Fruit fly (Drosophila melanogaster) whole organism, embryonic: ENCODE data around the gene Patj.

Experiments used
- Aef1 ChIP-seq: fragments of 200-800 bp; sonication (Bioruptor generic); IDR thresholded peaks from 3 replicates; pipeline ENCODE4 v1.3.6; 2022; ENCODE audit warnings: missing biosample characterization, missing genetic modification characterization
- B-H1 ChIP-seq: fragments of 200-800 bp; sonication (Bioruptor generic); IDR thresholded peaks from 3 replicates; pipeline ENCODE4 v1.3.6; 2022; ENCODE audit warnings: missing biosample characterization, missing genetic modification characterization
- CG10274 ChIP-seq: fragments of 200-800 bp; sonication (Bioruptor generic); optimal IDR thresholded peaks from 3 replicates; lab custom pipeline; 2017; ENCODE audit warnings: missing biosample characterization, mild to moderate bottlenecking, missing genetic modification characterization
- CG11695 ChIP-seq: fragments of 200-800 bp; sonication (Bioruptor generic); IDR thresholded peaks from 3 replicates; pipeline ENCODE4 v1.3.6; 2022; ENCODE audit warnings: missing biosample characterization, missing genetic modification characterization
- CG12299 ChIP-seq: fragments of 200-800 bp; sonication (Bioruptor generic); optimal IDR thresholded peaks from 2 replicates; lab custom pipeline; 2018; ENCODE audit warnings: missing biosample characterization, mild to moderate bottlenecking, missing genetic modification characterization
- CG12769 ChIP-seq: fragments of 200-800 bp; sonication (Bioruptor generic); optimal IDR thresholded peaks from 2 replicates; lab custom pipeline; 2019; ENCODE audit warnings: missing biosample characterization, mild to moderate bottlenecking, missing genetic modification characterization, moderate library complexity
- CG14860 ChIP-seq: fragments of 200-800 bp; sonication (Bioruptor generic); IDR thresholded peaks from 3 replicates; pipeline ENCODE4 v1.3.6; 2022; ENCODE audit warnings: missing biosample characterization, missing genetic modification characterization; ENCODE audit not compliant: partially characterized antibody
- CG15514 ChIP-seq: fragments of 200-800 bp; sonication (Bioruptor generic); optimal IDR thresholded peaks from 3 replicates; lab custom pipeline; 2017; ENCODE audit warnings: missing biosample characterization, missing genetic modification characterization, mild to moderate bottlenecking, moderate library complexity, missing genetic modification reagents
- CG2116 ChIP-seq: fragments of 200-800 bp; sonication (Bioruptor generic); optimal IDR thresholded peaks from 3 replicates; lab custom pipeline; 2018; ENCODE audit warnings: missing biosample characterization, mild to moderate bottlenecking, missing genetic modification characterization
- CG30431 ChIP-seq: fragments of 200-800 bp; sonication (Bioruptor generic); optimal IDR thresholded peaks from 2 replicates; lab custom pipeline; 2017; ENCODE audit warnings: missing biosample characterization, missing genetic modification characterization
- CG31224 ChIP-seq: fragments of 200-800 bp; sonication (Bioruptor generic); IDR thresholded peaks from 2 replicates; pipeline ENCODE4 v1.3.6; 2022; ENCODE audit warnings: missing biosample characterization, missing genetic modification characterization
- CG34224 ChIP-seq: fragments of 200-800 bp; sonication (Bioruptor generic); IDR thresholded peaks from 3 replicates; pipeline ENCODE4 v1.3.6; 2022; ENCODE audit warnings: missing biosample characterization, missing genetic modification characterization; ENCODE audit not compliant: partially characterized antibody
- CG4282 ChIP-seq: fragments of 200-800 bp; sonication (Bioruptor generic); optimal IDR thresholded peaks from 2 replicates; lab custom pipeline; 2016; ENCODE audit warnings: missing biosample characterization, missing genetic modification characterization
- CG4328 ChIP-seq: fragments of 200-800 bp; sonication (Bioruptor generic); optimal IDR thresholded peaks from 3 replicates; lab custom pipeline; 2017; ENCODE audit warnings: missing biosample characterization, missing genetic modification reagents, missing genetic modification characterization
- CG4730 ChIP-seq: fragments of 200-800 bp; sonication (Bioruptor generic); IDR thresholded peaks from 2 replicates; pipeline ENCODE4 v1.3.6; 2022; ENCODE audit warnings: missing biosample characterization, missing genetic modification characterization
- CG4820 ChIP-seq: fragments of 200-800 bp; sonication (Bioruptor generic); optimal IDR thresholded peaks from 3 replicates; lab custom pipeline; 2016; ENCODE audit warnings: missing biosample characterization, missing genetic modification characterization
- CG5180 ChIP-seq: fragments of 200-800 bp; sonication (Bioruptor generic); optimal IDR thresholded peaks from 3 replicates; lab custom pipeline; 2017; ENCODE audit warnings: missing biosample characterization, missing genetic modification characterization, mild to moderate bottlenecking, moderate library complexity, missing genetic modification reagents
- CG7372 ChIP-seq: fragments of 200-800 bp; sonication (Bioruptor generic); IDR thresholded peaks from 2 replicates; pipeline ENCODE4 v1.3.6; 2022; ENCODE audit warnings: missing biosample characterization, missing genetic modification characterization
- CG7987 ChIP-seq: fragments of 200-800 bp; sonication (Bioruptor generic); optimal IDR thresholded peaks from 2 replicates; lab custom pipeline; 2018; ENCODE audit warnings: missing biosample characterization, mild to moderate bottlenecking, missing genetic modification characterization, moderate library complexity
- Deaf1 ChIP-seq: fragments of 200-800 bp; optimal IDR thresholded peaks from 3 replicates; lab custom pipeline; 2019; ENCODE audit warnings: missing biosample characterization, mild to moderate bottlenecking, missing genetic modification characterization, moderate library complexity
- Doc2 ChIP-seq: fragments of 200-800 bp; sonication (Bioruptor generic); IDR thresholded peaks from 2 replicates; pipeline ENCODE4 v1.3.6; 2022; ENCODE audit warnings: missing biosample characterization, missing genetic modification characterization
- E2f2 ChIP-seq: fragments of 200-800 bp; sonication (Bioruptor generic); IDR thresholded peaks from 2 replicates; pipeline ENCODE4 v1.3.6; 2022; ENCODE audit warnings: missing biosample characterization, missing genetic modification characterization
- Fer1 ChIP-seq: fragments of 200-800 bp; sonication (Bioruptor generic); optimal IDR thresholded peaks from 2 replicates; lab custom pipeline; 2017; ENCODE audit warnings: missing biosample characterization, mild to moderate bottlenecking, missing genetic modification characterization
- Gug ChIP-seq: fragments of 200-800 bp; sonication (Bioruptor generic); IDR thresholded peaks from 4 replicates; pipeline ENCODE4 v1.3.6; 2022; ENCODE audit warnings: missing biosample characterization, missing genetic modification characterization
- Mrtf ChIP-seq: fragments of 200-800 bp; sonication (Bioruptor generic); IDR thresholded peaks from 3 replicates; pipeline ENCODE4 v1.3.6; 2022; ENCODE audit warnings: missing biosample characterization, missing genetic modification characterization
- Myb ChIP-seq: fragments of 200-800 bp; sonication (Bioruptor generic); optimal IDR thresholded peaks from 2 replicates; lab custom pipeline; 2016; ENCODE audit warnings: missing biosample characterization, missing genetic modification characterization
- Sox100B ChIP-seq: fragments of 200-800 bp; sonication (Bioruptor generic); optimal IDR thresholded peaks from 3 replicates; lab custom pipeline; 2018; ENCODE audit warnings: missing biosample characterization, mild to moderate bottlenecking, missing genetic modification characterization
- Usf ChIP-seq: fragments of 200-800 bp; sonication (Bioruptor generic); optimal IDR thresholded peaks from 2 replicates; lab custom pipeline; 2017; ENCODE audit warnings: missing genotype, missing biosample characterization, missing genetic modification characterization
- Vsx1 ChIP-seq: fragments of 200-800 bp; sonication (Bioruptor generic); optimal IDR thresholded peaks from 2 replicates; lab custom pipeline; 2017; ENCODE audit warnings: missing biosample characterization, mild to moderate bottlenecking, missing genetic modification characterization, missing genetic modification reagents
- amos ChIP-seq: fragments of 200-800 bp; sonication (Bioruptor generic); IDR thresholded peaks from 2 replicates; pipeline ENCODE4 v1.3.6; 2022; ENCODE audit warnings: missing biosample characterization, missing genetic modification characterization; ENCODE audit not compliant: partially characterized antibody
- ash1 ChIP-seq: fragments of 200-800 bp; sonication (Bioruptor generic); optimal IDR thresholded peaks from 2 replicates; lab custom pipeline; 2018; ENCODE audit warnings: missing biosample characterization, mild to moderate bottlenecking, missing genetic modification characterization
- bab2 ChIP-seq: fragments of 200-800 bp; sonication (Bioruptor generic); optimal IDR thresholded peaks from 2 replicates; lab custom pipeline; 2016; ENCODE audit warnings: missing biosample characterization, missing genetic modification characterization
- caup ChIP-seq: fragments of 200-800 bp; sonication (Bioruptor generic); optimal IDR thresholded peaks from 3 replicates; lab custom pipeline; 2017; ENCODE audit warnings: missing biosample characterization, mild to moderate bottlenecking, missing genetic modification characterization, moderate library complexity; ENCODE audit not compliant: severe bottlenecking
- fd3F ChIP-seq: fragments of 200-800 bp; sonication (Bioruptor generic); optimal IDR thresholded peaks from 2 replicates; lab custom pipeline; 2018; ENCODE audit warnings: missing biosample characterization, mild to moderate bottlenecking, missing genetic modification characterization, moderate library complexity
- fu2 ChIP-seq: fragments of 200-800 bp; sonication (Bioruptor generic); optimal IDR thresholded peaks from 2 replicates; lab custom pipeline; 2016; ENCODE audit warnings: missing biosample characterization, missing genetic modification characterization
- gce ChIP-seq: fragments of 200-800 bp; sonication (Bioruptor generic); IDR thresholded peaks from 3 replicates; pipeline ENCODE4 v1.3.6; 2022; ENCODE audit warnings: missing biosample characterization, missing genetic modification characterization
- gem ChIP-seq: fragments of 200-800 bp; sonication (Bioruptor generic); optimal IDR thresholded peaks from 2 replicates; lab custom pipeline; 2019; ENCODE audit warnings: missing biosample characterization, mild to moderate bottlenecking, missing genetic modification characterization, moderate library complexity
- hkb ChIP-seq, 2 experiments: fragments of 200-800 bp in 1 of 2; fragments of >200 bp in 1 of 2; sonication (Bioruptor generic) in 1 of 2; IDR thresholded peaks in 1 of 2; optimal IDR thresholded peaks in 1 of 2; 2 replicates each; pipeline versions ENCODE4 v1.3.6 to Lab custom; 2017 to 2022; ENCODE audit warnings: missing biosample characterization in 1 of 2, missing genetic modification characterization in 1 of 2
- lola ChIP-seq, 3 experiments: fragments of >200 bp in 2 of 3; fragments of 200-800 bp in 1 of 3; sonication (Bioruptor generic) in 1 of 3; optimal IDR thresholded peaks; 2 replicates each; lab custom pipeline; 2017 to 2019; ENCODE audit warnings: missing biosample characterization in 3 of 3, missing genetic modification characterization in 3 of 3, mild to moderate bottlenecking in 1 of 3, moderate library complexity in 1 of 3
- nau ChIP-seq: fragments of 200-800 bp; sonication (Bioruptor generic); optimal IDR thresholded peaks from 3 replicates; lab custom pipeline; 2017; ENCODE audit warnings: missing biosample characterization, mild to moderate bottlenecking, missing genetic modification characterization, missing genetic modification reagents
- nom ChIP-seq: fragments of 200-800 bp; sonication (Bioruptor generic); optimal IDR thresholded peaks from 2 replicates; lab custom pipeline; 2017; ENCODE audit warnings: missing biosample characterization, missing genetic modification characterization, mild to moderate bottlenecking, moderate library complexity, missing genetic modification reagents
- org-1 ChIP-seq: fragments of 200-800 bp; sonication (Bioruptor generic); optimal IDR thresholded peaks from 2 replicates; lab custom pipeline; 2017; ENCODE audit warnings: missing biosample characterization, missing genetic modification characterization
- psq ChIP-seq: fragments of 200-800 bp; sonication (Bioruptor generic); optimal IDR thresholded peaks from 2 replicates; lab custom pipeline; 2017; ENCODE audit warnings: missing biosample characterization, missing genetic modification characterization
- pum ChIP-seq: fragments of 200-800 bp; sonication (Bioruptor generic); optimal IDR thresholded peaks from 2 replicates; lab custom pipeline; 2016; ENCODE audit warnings: missing biosample characterization, missing genetic modification characterization
- repo ChIP-seq: fragments of 200-800 bp; sonication (Bioruptor generic); optimal IDR thresholded peaks from 2 replicates; lab custom pipeline; 2016; ENCODE audit warnings: missing biosample characterization, missing genetic modification characterization
- run ChIP-seq: fragments of 200-800 bp; sonication (Bioruptor generic); optimal IDR thresholded peaks from 3 replicates; lab custom pipeline; 2018; ENCODE audit warnings: missing biosample characterization, mild to moderate bottlenecking, missing genetic modification characterization
- seq ChIP-seq: fragments of 200-800 bp; sonication (Bioruptor generic); IDR thresholded peaks from 2 replicates; pipeline ENCODE4 v1.3.6; 2022; ENCODE audit warnings: missing biosample characterization, missing genetic modification characterization
- ssp ChIP-seq: fragments of 200-800 bp; sonication (Bioruptor generic); IDR thresholded peaks from 2 replicates; pipeline ENCODE4 v1.3.6; 2022; ENCODE audit warnings: missing biosample characterization, missing genetic modification characterization
- toy ChIP-seq: fragments of 200-800 bp; sonication (Bioruptor generic); IDR thresholded peaks from 2 replicates; pipeline ENCODE4 v1.3.6; 2022; ENCODE audit warnings: missing biosample characterization, missing genetic modification characterization
- tup ChIP-seq: fragments of 200-800 bp; sonication (Bioruptor generic); optimal IDR thresholded peaks from 2 replicates; lab custom pipeline; 2016; ENCODE audit warnings: missing biosample characterization, mild to moderate bottlenecking, missing genetic modification characterization, moderate library complexity
- wek ChIP-seq: fragments of 200-800 bp; sonication (Bioruptor generic); optimal IDR thresholded peaks from 3 replicates; lab custom pipeline; 2018; ENCODE audit warnings: missing biosample characterization, mild to moderate bottlenecking, missing genetic modification characterization, moderate library complexity

Patj gene

dm6 chr3L:1798649-1799048 lies at the start of gene Patj (continued):
- TF ChIP-seq nau (GFP tag; lab: Kevin White, UChicago), result no peak
- TF ChIP-seq Deaf1 (tag; lab: Kevin White, UChicago), result no peak
- no peak for TF ChIP-seq bab2 (GFP tag; lab: Kevin White, UChicago)
- TF ChIP-seq Gug, result no peak
- no peak for TF ChIP-seq CG4820 (GFP tag; lab: Kevin White, UChicago)
- no peak for TF ChIP-seq Fer1 (GFP tag; lab: Kevin White, UChicago)
- TF ChIP-seq org-1 (GFP tag; lab: Kevin White, UChicago), result no peak
- no peak for TF ChIP-seq CG4730 (GFP tag; lab: Robert Waterston, UW)
- TF ChIP-seq run (tag; lab: Kevin White, UChicago), result no peak
- TF ChIP-seq gce (GFP tag; lab: Robert Waterston, UW), result no peak
- no peak for TF ChIP-seq fd3F (GFP tag; lab: Kevin White, UChicago)
- TF ChIP-seq amos (GFP tag; lab: Robert Waterston, UW), result peak; percentile 53; the same call in 1 of the 2 replicates
- TF ChIP-seq CG30431 (GFP tag; lab: Kevin White, UChicago), result no peak
- TF ChIP-seq Doc2, result no peak
- no peak for TF ChIP-seq hkb (optimal IDR thresholded peaks at IDR 0.05; lab: Kevin White, UChicago)
- TF ChIP-seq hkb (GFP tag; IDR thresholded peaks at IDR 0.05; lab: Robert Waterston, UW), result no peak
- TF ChIP-seq CG7372 (GFP tag; lab: Robert Waterston, UW), result no peak
- peak; percentile 40; the same call in 1 of the 3 replicates for TF ChIP-seq CG14860 (GFP tag; lab: Robert Waterston, UW)
- no peak for TF ChIP-seq CG11695 (GFP tag; lab: Robert Waterston, UW)
- no peak for TF ChIP-seq pum (GFP tag; lab: Kevin White, UChicago)
- TF ChIP-seq repo (GFP tag; lab: Kevin White, UChicago), result no peak
- peak; percentile 85 for TF ChIP-seq CG15514 (GFP tag; lab: Kevin White, UChicago)
- no peak for TF ChIP-seq seq (GFP tag; lab: Robert Waterston, UW)
- TF ChIP-seq Aef1 (GFP tag; lab: Robert Waterston, UW), result no peak
- TF ChIP-seq wek (GFP tag; lab: Kevin White, UChicago), result no peak
- TF ChIP-seq CG4282, result no peak
- TF ChIP-seq nom (GFP tag; lab: Kevin White, UChicago), result no peak
- TF ChIP-seq ash1 (GFP tag; lab: Kevin White, UChicago), result no peak
- no peak for TF ChIP-seq B-H1 (GFP tag; lab: Robert Waterston, UW)
- peak; percentile 67 for TF ChIP-seq CG2116
- no peak for TF ChIP-seq Mrtf (GFP tag; lab: Robert Waterston, UW)
- TF ChIP-seq CG7987 (GFP tag; lab: Kevin White, UChicago), result no peak
- no peak for TF ChIP-seq psq (GFP tag; lab: Kevin White, UChicago)
- peak; percentile 64; the same call in 2 of the 3 replicates for TF ChIP-seq CG34224 (GFP tag; lab: Robert Waterston, UW)
- no peak for TF ChIP-seq gem
- TF ChIP-seq CG5180 (GFP tag; lab: Kevin White, UChicago), result no peak
- TF ChIP-seq Myb, result peak; percentile 99
- TF ChIP-seq Sox100B (GFP tag; lab: Kevin White, UChicago), result no peak
- TF ChIP-seq toy, result no peak
- no peak for TF ChIP-seq lola (GFP tag; optimal IDR thresholded peaks at IDR 0.05; lab: Kevin White, UChicago)
- TF ChIP-seq Vsx1 (GFP tag; lab: Kevin White, UChicago), result no peak
- no peak for TF ChIP-seq ssp (GFP tag; lab: Robert Waterston, UW)
- no peak for TF ChIP-seq CG12769 (tag; lab: Kevin White, UChicago)
- TF ChIP-seq CG31224 (GFP tag; lab: Robert Waterston, UW), result no peak
- no peak for TF ChIP-seq CG12299 (tag; lab: Kevin White, UChicago)
- no peak for TF ChIP-seq tup
- no peak for TF ChIP-seq CG10274 (GFP tag; lab: Kevin White, UChicago)
- TF ChIP-seq E2f2 (GFP tag; lab: Robert Waterston, UW), result peak; percentile 75
- TF ChIP-seq CG4328 (GFP tag; lab: Kevin White, UChicago), result no peak
- TF ChIP-seq fu2 (GFP tag; lab: Kevin White, UChicago), result no peak
- no peak for TF ChIP-seq caup (GFP tag; lab: Kevin White, UChicago)
- TF ChIP-seq Usf (GFP tag; lab: Kevin White, UChicago), result no peak
